Worm (Caenorhabditis elegans): ENCODE results near the gene Y39H10B.2.

DNA sequence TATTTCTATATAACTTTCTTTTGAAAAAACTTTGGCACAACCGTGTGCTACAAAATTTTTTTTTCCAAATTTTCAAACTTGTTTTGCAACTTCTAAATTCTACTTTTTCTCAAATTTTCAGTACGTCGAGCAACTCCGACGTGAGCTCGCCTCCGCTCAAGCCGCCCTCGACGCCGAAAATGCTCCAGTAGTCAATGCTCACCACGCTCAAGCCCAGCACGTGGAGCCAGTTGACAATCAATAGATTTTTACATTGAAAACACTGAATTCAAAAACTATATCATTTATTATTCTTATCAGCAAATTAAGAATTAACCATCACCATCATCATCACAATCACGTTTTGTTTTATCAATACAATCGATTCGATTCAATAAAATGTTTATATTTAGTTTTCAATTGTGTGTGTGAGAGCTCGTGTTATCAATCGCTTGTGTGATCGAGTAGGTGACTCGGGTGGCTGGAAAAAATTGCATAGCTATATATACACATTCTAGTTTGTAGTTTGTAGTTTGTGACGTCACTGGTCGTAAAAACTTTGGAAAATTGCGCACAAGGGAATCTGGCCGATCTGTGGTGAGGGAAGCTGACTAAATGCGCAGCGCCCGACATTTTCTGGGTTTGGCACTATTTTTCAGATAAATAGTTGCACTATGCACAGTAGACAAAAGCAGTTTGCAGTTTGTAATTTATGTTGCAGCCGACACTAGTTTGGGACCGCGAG lies 34.1 kb upstream of the Y39H10B.2 start:
- no peak for TF ChIP-seq B0310.2 (tag; optimal IDR thresholded peaks at IDR 0.05)
- no peak for TF ChIP-seq aly-1 (tag; optimal IDR thresholded peaks at IDR 0.05)
- no peak for TF ChIP-seq ama-1 (optimal IDR thresholded peaks at IDR 0.05)
